Worm (Caenorhabditis elegans) whole organism, L1 larva: Measurements from ENCODE around the gene ZK813.6.
A peak's percentile ranks its signal among the peaks of the same experiment; 100 is the strongest.

Experiments used
- blmp-1 ChIP-seq: fragments of 150-350 bp; optimal IDR thresholded peaks from 2 replicates; lab custom pipeline; 2014; ENCODE audit warnings: missing biosample characterization, missing genetic modification characterization
- efl-1 ChIP-seq, 4 experiments: fragments of 150-350 bp; optimal IDR thresholded peaks in 3 of 4; peaks in 1 of 4; 1 replicate in 1 of 4; 2 replicates in 3 of 4; lab custom pipeline; 2014; ENCODE audit warnings: missing biosample characterization in 2 of 4, missing genetic modification characterization in 2 of 4, missing genetic modification reagents in 2 of 4
- elt-3 ChIP-seq, 6 experiments: fragments of 150-350 bp in 1 of 6; sonication (generic microtip); optimal IDR thresholded peaks; 2 replicates each; lab custom pipeline; 2017 to 2018; ENCODE audit warnings: missing biosample characterization in 6 of 6, missing genetic modification characterization in 6 of 6, inconsistent platforms in 1 of 6
- nhr-28 ChIP-seq: fragments of 150-350 bp; optimal IDR thresholded peaks from 2 replicates; lab custom pipeline; 2014; ENCODE audit warnings: missing biosample characterization, missing genetic modification characterization
- nhr-90 ChIP-seq: sonication (generic microtip); optimal IDR thresholded peaks from 2 replicates; lab custom pipeline; 2016; ENCODE audit warnings: mild to moderate bottlenecking, missing genetic modification characterization, missing compliant biosample characterization; ENCODE audit not compliant: poor library complexity
- snpc-4 ChIP-seq: fragments of 150-350 bp; optimal IDR thresholded peaks from 2 replicates; lab custom pipeline; 2014; ENCODE audit warnings: missing biosample characterization, missing genetic modification characterization
- snu-23 ChIP-seq: sonication (generic microtip); optimal IDR thresholded peaks from 2 replicates; lab custom pipeline; 2016; ENCODE audit warnings: missing genetic modification characterization, missing compliant biosample characterization
- tbx-2 ChIP-seq: sonication (generic microtip); optimal IDR thresholded peaks from 2 replicates; lab custom pipeline; 2016; ENCODE audit warnings: missing genetic modification characterization, missing compliant biosample characterization
- unc-130 ChIP-seq: fragments of 150-350 bp; optimal IDR thresholded peaks from 2 replicates; lab custom pipeline; 2017; ENCODE audit warnings: missing biosample characterization, missing genetic modification characterization, inconsistent platforms
- unc-86 ChIP-seq: sonication (generic microtip); optimal IDR thresholded peaks from 2 replicates; lab custom pipeline; 2016; ENCODE audit warnings: missing genetic modification characterization, missing compliant biosample characterization
- unc-98 ChIP-seq: fragments of 200-800 bp; sonication (Bioruptor generic); IDR thresholded peaks from 2 replicates; pipeline ENCODE4 v1.3.6; 2022; ENCODE audit warnings: missing genetic modification characterization, missing compliant biosample characterization
- zag-1 ChIP-seq: fragments of 150-350 bp; optimal IDR thresholded peaks from 2 replicates; lab custom pipeline; 2014; ENCODE audit warnings: missing biosample characterization, missing genetic modification characterization

- TF ChIP-seq unc-86 (tag; lab: Kevin White, UChicago) (no peak), elt-3 (tag; optimal IDR thresholded peaks at IDR 0.05; lab: Kevin White, UChicago) (no peak), snu-23 (GFP tag; lab: Kevin White, UChicago) (no peak), tbx-2 (no peak), efl-1 (optimal IDR thresholded peaks at IDR 0.05; lab: Kevin White, UChicago) (no peak), efl-1 (GFP tag; optimal IDR thresholded peaks at IDR 0.05 in 1 of 2; lab: Kevin White, UChicago) (peak in 1 of 2 experiments; percentile 5), unc-98 (GFP tag; lab: Robert Waterston, UW) (no peak), nhr-90 (tag; lab: Kevin White, UChicago) (no peak), zag-1 (tag; lab: Kevin White, UChicago) (no peak), unc-130 (tag; lab: Kevin White, UChicago) (no peak), snpc-4 (tag; lab: Kevin White, UChicago) (no peak), nhr-28 (tag; lab: Kevin White, UChicago) (no peak), blmp-1 (tag; lab: Kevin White, UChicago) (no peak)
Measured at ce11 chrX:3467004-3467761, 42.6 kb downstream of the ZK813.6 start.
